Worm (Caenorhabditis elegans) whole organism, late embryonic: ENCODE data around the gene ipmk-1.

ENCODE experiments used
- C08G9.2 ChIP-seq: sonication (generic microtip); optimal IDR thresholded peaks from 2 replicates; lab custom pipeline; 2016; ENCODE audit warnings: mild to moderate bottlenecking, missing genetic modification characterization, moderate library complexity, missing compliant biosample characterization
- ama-1 ChIP-seq: fragments of 150-350 bp; optimal IDR thresholded peaks from 2 replicates; lab custom pipeline; 2014
- ceh-14 ChIP-seq: sonication (generic microtip); optimal IDR thresholded peaks from 2 replicates; lab custom pipeline; 2016; ENCODE audit warnings: missing genotype, missing genetic modification characterization, missing compliant biosample characterization
- ceh-18 ChIP-seq: sonication (generic microtip); optimal IDR thresholded peaks from 2 replicates; lab custom pipeline; 2016; ENCODE audit warnings: missing genetic modification characterization, missing compliant biosample characterization
- ceh-2 ChIP-seq: sonication (generic microtip); optimal IDR thresholded peaks from 2 replicates; lab custom pipeline; 2016; ENCODE audit warnings: missing genotype, missing genetic modification characterization, missing compliant biosample characterization
- ceh-22 ChIP-seq: sonication (generic microtip); optimal IDR thresholded peaks from 2 replicates; lab custom pipeline; 2017; ENCODE audit warnings: missing biosample characterization, missing genetic modification characterization
- ceh-24 ChIP-seq: sonication (generic microtip); optimal IDR thresholded peaks from 2 replicates; lab custom pipeline; 2016; ENCODE audit warnings: mild to moderate bottlenecking, missing genetic modification characterization, missing compliant biosample characterization
- ceh-34 ChIP-seq: sonication (generic microtip); optimal IDR thresholded peaks from 2 replicates; lab custom pipeline; 2016; ENCODE audit warnings: mild to moderate bottlenecking, missing genetic modification characterization, missing compliant biosample characterization
- ceh-48 ChIP-seq: sonication (generic microtip); optimal IDR thresholded peaks from 2 replicates; lab custom pipeline; 2016; ENCODE audit warnings: missing genetic modification characterization, inconsistent platforms, missing compliant biosample characterization
- ceh-6 ChIP-seq: fragments of 200-800 bp; sonication (Bioruptor generic); optimal IDR thresholded peaks from 2 replicates; lab custom pipeline; 2018; ENCODE audit warnings: mild to moderate bottlenecking, missing genetic modification characterization, missing compliant biosample characterization
- elt-2 ChIP-seq: sonication (generic microtip); optimal IDR thresholded peaks from 2 replicates; lab custom pipeline; 2016; ENCODE audit warnings: missing genetic modification reagents, missing genetic modification characterization, missing compliant biosample characterization
- ets-4 ChIP-seq: sonication (generic microtip); optimal IDR thresholded peaks from 2 replicates; lab custom pipeline; 2016; ENCODE audit warnings: missing genetic modification characterization, missing compliant biosample characterization
- hlh-13 ChIP-seq: fragments of 200-800 bp; sonication (Bioruptor generic); optimal IDR thresholded peaks from 2 replicates; lab custom pipeline; 2018; ENCODE audit warnings: mild to moderate bottlenecking, missing genetic modification characterization, missing compliant biosample characterization
- hlh-15 ChIP-seq: sonication (generic microtip); optimal IDR thresholded peaks from 2 replicates; lab custom pipeline; 2016; ENCODE audit warnings: missing genetic modification characterization, missing compliant biosample characterization
- hlh-30 ChIP-seq: sonication (generic microtip); optimal IDR thresholded peaks from 2 replicates; lab custom pipeline; 2017; ENCODE audit warnings: antibody characterized with exemption, missing genetic modification characterization, missing compliant biosample characterization; ENCODE audit not compliant: insufficient read depth
- hlh-8 ChIP-seq: sonication (generic microtip); optimal IDR thresholded peaks from 2 replicates; lab custom pipeline; 2016; ENCODE audit warnings: missing genotype, missing genetic modification characterization, missing compliant biosample characterization
- madf-2 ChIP-seq: sonication (generic microtip); optimal IDR thresholded peaks from 2 replicates; lab custom pipeline; 2017; ENCODE audit warnings: missing genetic modification characterization, missing compliant biosample characterization
- mec-3 ChIP-seq: sonication (generic microtip); optimal IDR thresholded peaks from 2 replicates; lab custom pipeline; 2016; ENCODE audit warnings: borderline replicate concordance, missing genetic modification characterization, missing compliant biosample characterization
- nhr-232 ChIP-seq: sonication (generic microtip); optimal IDR thresholded peaks from 2 replicates; lab custom pipeline; 2016; ENCODE audit warnings: missing genetic modification characterization, missing compliant biosample characterization
- pha-2 ChIP-seq: sonication (generic microtip); optimal IDR thresholded peaks from 2 replicates; lab custom pipeline; 2017; ENCODE audit warnings: mild to moderate bottlenecking, missing genetic modification characterization, missing compliant biosample characterization
- pqm-1 ChIP-seq: sonication (generic microtip); optimal IDR thresholded peaks from 2 replicates; lab custom pipeline; 2016; ENCODE audit warnings: missing genetic modification characterization, missing compliant biosample characterization
- unc-86 ChIP-seq: sonication (generic microtip); optimal IDR thresholded peaks from 2 replicates; lab custom pipeline; 2016; ENCODE audit warnings: missing genetic modification characterization, missing compliant biosample characterization

Gene ipmk-1

ce11 chrIV:12599158-12599557 lies 51.2 kb downstream of the ipmk-1 start, which contains the start of gene pgp-1:
Gene pgp-1 (minus strand): TSS chrIV:12599169.
- TF ChIP-seq ceh-18 (no peak), ceh-34 (no peak), elt-2 (tag; lab: Kevin White, UChicago) (peak; percentile 60), ets-4 (tag; lab: Kevin White, UChicago) (no peak), ceh-6 (no peak)

ce11 chrIV:12600941-12601340 lies 53.0 kb downstream of the ipmk-1 start:
- TF ChIP-seq ama-1 (lab: Kevin White, UChicago) (no peak), hlh-13 (GFP tag; lab: Kevin White, UChicago) (no peak), ceh-2 (no peak), pqm-1 (no peak), hlh-8 (tag; lab: Kevin White, UChicago) (no peak), elt-2 (tag; lab: Kevin White, UChicago) (no peak), hlh-30 (tag; lab: Kevin White, UChicago) (no peak), hlh-15 (tag; lab: Kevin White, UChicago) (no peak), ceh-24 (no peak), C08G9.2 (tag; lab: Kevin White, UChicago) (no peak), unc-86 (no peak), ceh-14 (tag; lab: Kevin White, UChicago) (no peak), ceh-34 (no peak), nhr-232 (no peak), ceh-22 (tag; lab: Kevin White, UChicago) (no peak), madf-2 (tag; lab: Kevin White, UChicago) (no peak), ceh-18 (no peak), pha-2 (no peak), mec-3 (tag; lab: Kevin White, UChicago) (no peak), ceh-48 (no peak)
- TF ChIP-seq, all 69 proteins: peak for 0
